Worm (Caenorhabditis elegans): ENCODE results near the gene suca-1.

DNA sequence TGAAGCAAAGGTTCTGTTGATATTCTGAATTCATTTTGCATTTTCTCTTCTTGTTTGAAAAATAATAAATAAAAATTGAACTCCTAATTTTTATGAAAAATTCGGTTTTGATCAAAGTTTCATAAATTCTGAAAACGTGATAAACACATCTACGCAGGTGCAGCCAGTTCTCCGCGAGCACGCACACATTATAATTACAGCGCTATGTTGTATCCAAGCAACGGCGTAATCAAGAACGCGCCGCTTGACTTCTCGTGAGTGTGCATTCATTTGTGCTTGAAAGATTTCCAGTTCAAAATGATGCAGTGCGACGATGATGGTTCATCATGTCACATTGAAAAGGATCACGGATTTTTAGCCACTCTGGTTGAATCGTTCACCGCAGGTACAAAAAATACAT lies 8.0 kb downstream of the suca-1 start, which contains the start of gene F47B10.3:
- no peak for TF ChIP-seq mdl-1 (tag; optimal IDR thresholded peaks at IDR 0.05)
- no peak for TF ChIP-seq elt-2 (tag; optimal IDR thresholded peaks at IDR 0.05)
- no peak for TF ChIP-seq unc-62 (GFP tag; optimal IDR thresholded peaks at IDR 0.05)
- no peak for TF ChIP-seq nhr-28 (tag; optimal IDR thresholded peaks at IDR 0.05)
- TF ChIP-seq jun-1 (tag; optimal IDR thresholded peaks at IDR 0.05): no peak
